Fruit fly (Drosophila melanogaster) whole organism, embryonic: ENCODE measurements around the gene tw.

ENCODE experiments used
- CG17829 ChIP-seq: fragments of 200-800 bp; optimal IDR thresholded peaks from 2 replicates; lab custom pipeline; 2019; ENCODE audit warnings: missing biosample characterization, mild to moderate bottlenecking, missing genetic modification characterization, moderate library complexity
- CG3281 ChIP-seq: fragments of 200-800 bp; sonication (Bioruptor generic); optimal IDR thresholded peaks from 3 replicates; lab custom pipeline; 2017; ENCODE audit warnings: missing biosample characterization, mild to moderate bottlenecking, missing genetic modification characterization
- Lpt ChIP-seq: fragments of >200 bp; optimal IDR thresholded peaks from 2 replicates; lab custom pipeline; 2018; ENCODE audit warnings: missing biosample characterization, missing genetic modification characterization
- gfzf ChIP-seq: fragments of 200-800 bp; sonication (Bioruptor generic); optimal IDR thresholded peaks from 2 replicates; lab custom pipeline; 2016; ENCODE audit warnings: missing biosample characterization, mild to moderate bottlenecking, missing genetic modification characterization, moderate library complexity

DNA sequence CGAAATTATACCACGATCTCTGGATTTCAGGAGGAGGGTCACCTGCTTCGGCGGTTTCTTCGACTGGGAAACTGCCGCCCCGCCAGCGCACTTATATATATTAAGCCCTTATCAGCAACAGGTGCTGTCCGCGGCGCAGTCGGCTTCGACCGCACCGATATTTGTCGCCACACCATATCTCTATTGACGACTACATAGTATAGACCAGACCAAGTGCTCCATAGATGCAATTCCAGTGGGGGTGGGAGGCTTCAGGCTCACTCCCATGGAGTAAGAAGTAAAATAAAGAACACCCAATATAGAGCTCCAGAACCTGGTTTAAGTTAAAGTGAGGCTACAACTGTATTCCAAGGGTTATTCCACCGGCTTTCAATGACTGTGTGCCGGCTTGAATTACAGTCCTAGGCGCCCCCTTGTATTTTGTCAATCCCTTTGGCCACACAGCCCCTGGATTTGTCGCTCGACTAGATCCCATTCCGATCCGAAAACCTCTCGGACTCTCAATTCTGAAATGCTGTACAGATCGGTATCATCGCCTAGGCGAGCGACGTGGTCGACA is 5.6 kb downstream of the tw start, which contains the start of gene CG13360:
- no peak for TF ChIP-seq CG17829 (tag; lab: Kevin White, UChicago)
- TF ChIP-seq gfzf (GFP tag; lab: Kevin White, UChicago) = no peak
- no peak for TF ChIP-seq CG3281 (GFP tag; lab: Kevin White, UChicago)
- no peak for TF ChIP-seq Lpt (GFP tag; lab: Kevin White, UChicago)
